Worm (Caenorhabditis elegans) whole organism, L2 larva: ENCODE data around the gene trh-1.

Experiments used
- dmd-4 ChIP-seq: sonication (generic microtip); optimal IDR thresholded peaks from 2 replicates; lab custom pipeline; 2017; ENCODE audit warnings: missing biosample characterization, missing genetic modification characterization
- elt-1 ChIP-seq: fragments of 150-350 bp; optimal IDR thresholded peaks from 2 replicates; lab custom pipeline; 2014; ENCODE audit warnings: missing biosample characterization, missing genetic modification characterization
- lin-39 ChIP-seq: fragments of 150-350 bp; optimal IDR thresholded peaks from 2 replicates; lab custom pipeline; 2014; ENCODE audit warnings: missing biosample characterization, missing genetic modification reagents, missing genetic modification characterization
- mab-5 ChIP-seq: fragments of 150-350 bp; optimal IDR thresholded peaks from 2 replicates; lab custom pipeline; 2014; ENCODE audit warnings: missing biosample characterization, missing genetic modification characterization
- nhr-25 ChIP-seq: fragments of 150-350 bp; sonication (generic microtip); optimal IDR thresholded peaks from 3 replicates; lab custom pipeline; 2014; ENCODE audit warnings: missing biosample characterization, missing genetic modification characterization
- unc-62 ChIP-seq: fragments of 150-350 bp; optimal IDR thresholded peaks from 2 replicates; lab custom pipeline; 2014; ENCODE audit warnings: missing biosample characterization, missing genetic modification reagents, missing genetic modification characterization

DNA sequence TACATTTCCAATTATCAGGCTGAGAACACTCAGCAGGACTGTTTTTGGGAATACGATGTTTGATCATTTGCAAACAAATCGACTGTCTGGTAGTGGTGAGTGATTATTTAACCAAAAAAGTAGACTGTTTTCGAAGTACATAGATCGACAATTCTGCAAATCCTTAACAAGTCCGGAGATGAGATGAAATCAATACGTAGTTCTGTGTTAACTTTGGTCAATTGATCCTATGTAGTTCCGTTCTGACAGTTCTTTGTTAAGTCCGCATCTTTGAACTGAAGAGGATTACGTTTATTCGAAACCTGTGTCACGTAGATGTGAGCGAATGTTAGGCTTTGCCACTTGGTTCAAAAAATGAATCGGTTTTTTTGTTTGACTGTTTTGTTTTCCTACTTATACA is 16.8 kb upstream of the trh-1 start, which contains the start of gene clec-199:
- TF ChIP-seq lin-39, result no peak
- TF ChIP-seq dmd-4, result no peak
- TF ChIP-seq elt-1 (tag; lab: Kevin White, UChicago), result no peak
- no peak for TF ChIP-seq nhr-25 (tag; lab: Kevin White, UChicago)
- no peak for TF ChIP-seq unc-62 (GFP tag; lab: Kevin White, UChicago)
- TF ChIP-seq mab-5 (tag; lab: Kevin White, UChicago), result no peak
